Fruit fly (Drosophila melanogaster): ENCODE data around the gene Vps37B.
A peak's percentile ranks its signal among the peaks of the same experiment; 100 is the strongest.

Vps37B gene

dm6 chr3R:5264251-5265098 is 38.5 kb downstream of the Vps37B start:
- TF ChIP-seq Hr96 (GFP tag; optimal IDR thresholded peaks at IDR 0.05) (peak; percentile 66), toe (GFP tag; optimal IDR thresholded peaks at IDR 0.05) (peak; percentile 18), CG7045 (GFP tag; optimal IDR thresholded peaks at IDR 0.05) (no peak), ovo (GFP tag; optimal IDR thresholded peaks at IDR 0.05) (peak; percentile 75), cnc (optimal IDR thresholded peaks at IDR 0.05) (no peak), bab1 (GFP tag; optimal IDR thresholded peaks at IDR 0.05) (peak; percentile 23), cic (GFP tag; optimal IDR thresholded peaks at IDR 0.05) (peak; percentile 77), CG11617 (GFP tag; optimal IDR thresholded peaks at IDR 0.05) (peak; percentile 72), Clk (GFP tag; optimal IDR thresholded peaks at IDR 0.05) (no peak), CG1620 (GFP tag; optimal IDR thresholded peaks at IDR 0.05) (peak; percentile 29), CG14711 (tag; optimal IDR thresholded peaks at IDR 0.05) (peak; percentile 1), CG33017 (tag; optimal IDR thresholded peaks at IDR 0.05) (peak; percentile 22), kay (GFP tag; ENCODE audit: borderline replicate concordance) (peak; percentile 83), tj (GFP tag; optimal IDR thresholded peaks at IDR 0.05) (peak; percentile 12), Mnt (GFP tag; optimal IDR thresholded peaks at IDR 0.05) (peak; percentile 52), Crg-1 (GFP tag; optimal IDR thresholded peaks at IDR 0.05) (no peak), CG7101 (tag; optimal IDR thresholded peaks at IDR 0.05) (peak; percentile 39), CG5204 (GFP tag; optimal IDR thresholded peaks at IDR 0.05) (no peak), CG12768 (GFP tag; optimal IDR thresholded peaks at IDR 0.05) (peak; percentile 27), pad (GFP tag; optimal IDR thresholded peaks at IDR 0.05) (peak; percentile 95)

DNA sequence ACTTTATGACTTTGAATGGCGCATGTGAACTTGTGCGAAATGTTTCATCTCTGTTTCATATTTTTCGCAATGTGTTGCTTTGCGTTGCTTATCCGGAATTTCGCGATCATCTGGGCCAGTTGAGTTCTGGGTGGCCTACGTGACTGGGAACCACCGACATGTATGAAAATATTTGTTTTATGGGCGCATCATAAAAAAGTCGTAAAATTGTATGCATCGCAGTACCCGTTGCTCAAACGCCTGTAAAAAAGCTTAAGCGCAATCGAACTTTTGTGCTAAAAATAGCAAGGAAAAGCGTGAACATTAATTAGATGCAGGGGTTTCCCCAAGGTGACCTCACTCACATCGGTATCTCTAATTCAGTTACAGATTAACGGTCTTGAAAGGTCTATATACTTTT is 40.3 kb downstream of the Vps37B start:
- TF ChIP-seq CG14711 (tag; optimal IDR thresholded peaks at IDR 0.05), result no peak
- TF ChIP-seq Clk (GFP tag; optimal IDR thresholded peaks at IDR 0.05), result no peak
- no peak for TF ChIP-seq CG5204 (GFP tag; optimal IDR thresholded peaks at IDR 0.05)
- no peak for TF ChIP-seq cnc (optimal IDR thresholded peaks at IDR 0.05)
- no peak for TF ChIP-seq CG7045 (GFP tag; optimal IDR thresholded peaks at IDR 0.05)
- no peak for TF ChIP-seq Crg-1 (GFP tag; optimal IDR thresholded peaks at IDR 0.05)
- TF ChIP-seq bab1 (GFP tag; optimal IDR thresholded peaks at IDR 0.05), result no peak
- no peak for TF ChIP-seq cic (GFP tag; optimal IDR thresholded peaks at IDR 0.05)
- no peak for TF ChIP-seq Hr96 (GFP tag; optimal IDR thresholded peaks at IDR 0.05)
- no peak for TF ChIP-seq ovo (GFP tag; optimal IDR thresholded peaks at IDR 0.05)
- no peak for TF ChIP-seq CG11617 (GFP tag; optimal IDR thresholded peaks at IDR 0.05)
- TF ChIP-seq kay (GFP tag; ENCODE audit: borderline replicate concordance), result no peak

DNA sequence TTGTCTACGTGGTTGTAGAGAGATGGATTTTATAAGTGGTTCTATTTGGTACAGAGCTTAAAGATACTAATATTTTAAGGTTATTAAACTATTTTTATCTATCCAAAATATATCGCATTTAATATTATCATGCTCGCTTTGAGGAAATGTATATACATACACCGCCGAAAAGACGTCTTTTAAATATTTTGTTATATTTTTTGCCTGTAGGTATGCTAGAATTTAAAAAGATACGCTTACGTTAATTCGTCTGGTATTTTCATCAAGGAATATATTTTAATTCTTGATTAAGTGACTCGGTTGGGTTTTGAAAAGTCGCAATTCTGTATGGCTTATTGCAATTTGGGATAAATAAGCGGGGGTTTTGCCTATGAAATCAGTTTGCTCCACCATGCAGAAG is 42.5 kb downstream of the Vps37B start:
- TF ChIP-seq kay (GFP tag; ENCODE audit: borderline replicate concordance) (peak; percentile 87), Clk (GFP tag; optimal IDR thresholded peaks at IDR 0.05) (no peak), CG1620 (GFP tag; optimal IDR thresholded peaks at IDR 0.05) (no peak), bab1 (GFP tag; optimal IDR thresholded peaks at IDR 0.05) (peak; percentile 3)

DNA sequence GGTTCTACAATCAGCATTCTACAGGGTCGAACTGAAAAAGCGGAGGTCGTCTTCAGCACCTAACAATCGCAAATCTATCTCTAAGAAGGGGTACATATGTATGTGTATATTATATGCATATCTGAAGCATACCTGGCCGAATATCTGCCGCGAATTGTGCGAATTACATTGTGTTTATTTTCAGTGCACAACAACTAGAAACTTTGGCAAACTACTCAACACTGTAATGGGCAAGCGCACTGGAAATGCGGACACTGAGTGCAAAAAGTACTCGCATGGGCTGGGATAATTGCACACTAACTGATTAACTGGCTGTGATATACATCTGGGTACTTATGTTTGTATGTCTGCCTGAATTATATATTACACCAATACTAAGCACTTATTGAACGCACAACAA is 44.8 kb downstream of the Vps37B start:
- TF ChIP-seq ovo (GFP tag; optimal IDR thresholded peaks at IDR 0.05) (no peak), CG11617 (GFP tag; optimal IDR thresholded peaks at IDR 0.05) (peak; percentile 29), CG7101 (tag; optimal IDR thresholded peaks at IDR 0.05) (peak; percentile 66), CG12768 (GFP tag; optimal IDR thresholded peaks at IDR 0.05) (peak; percentile 73), CG14711 (tag; optimal IDR thresholded peaks at IDR 0.05) (peak; percentile 16), pad (GFP tag; optimal IDR thresholded peaks at IDR 0.05) (peak; percentile 67), tj (GFP tag; optimal IDR thresholded peaks at IDR 0.05) (peak; percentile 43), cnc (optimal IDR thresholded peaks at IDR 0.05) (no peak), toe (GFP tag; optimal IDR thresholded peaks at IDR 0.05) (no peak), Mnt (GFP tag; optimal IDR thresholded peaks at IDR 0.05) (peak; percentile 58), CG7045 (GFP tag; optimal IDR thresholded peaks at IDR 0.05) (peak; percentile 32), Clk (GFP tag; optimal IDR thresholded peaks at IDR 0.05) (peak; percentile 37), CG5204 (GFP tag; optimal IDR thresholded peaks at IDR 0.05) (no peak), cic (GFP tag; optimal IDR thresholded peaks at IDR 0.05) (peak; percentile 38), CG33017 (tag; optimal IDR thresholded peaks at IDR 0.05) (peak; percentile 42), Crg-1 (GFP tag; optimal IDR thresholded peaks at IDR 0.05) (peak; percentile 62), bab1 (GFP tag; optimal IDR thresholded peaks at IDR 0.05) (peak; percentile 13), kay (GFP tag; ENCODE audit: borderline replicate concordance) (no peak), Hr96 (GFP tag; optimal IDR thresholded peaks at IDR 0.05) (no peak), CG1620 (GFP tag; optimal IDR thresholded peaks at IDR 0.05) (peak; percentile 67)
